Fruit fly (Drosophila melanogaster) whole organism, embryonic: Measurements from ENCODE around the gene Doc2.
A peak's percentile ranks its signal among the peaks of the same experiment; 100 is the strongest.

ENCODE experiments used
- CG12104 ChIP-seq: fragments of 200-800 bp; sonication (Bioruptor generic); optimal IDR thresholded peaks from 3 replicates; lab custom pipeline; 2016; ENCODE audit warnings: missing biosample characterization, missing genetic modification characterization
- CG14050 ChIP-seq: fragments of 200-800 bp; sonication (Bioruptor generic); IDR thresholded peaks from 3 replicates; pipeline ENCODE4 v1.3.6; 2022; ENCODE audit warnings: missing biosample characterization, missing genetic modification characterization
- CG15073 ChIP-seq: fragments of 200-800 bp; sonication (Bioruptor generic); optimal IDR thresholded peaks from 2 replicates; lab custom pipeline; 2016; ENCODE audit warnings: missing biosample characterization, missing genetic modification characterization
- CG1602 ChIP-seq: fragments of 200-800 bp; sonication (Bioruptor generic); optimal IDR thresholded peaks from 3 replicates; lab custom pipeline; 2016; ENCODE audit warnings: missing biosample characterization, missing genetic modification characterization
- CG16815 ChIP-seq: fragments of 200-800 bp; sonication (Bioruptor generic); optimal IDR thresholded peaks from 3 replicates; lab custom pipeline; 2017; ENCODE audit warnings: missing biosample characterization, mild to moderate bottlenecking, missing genetic modification characterization
- CG17328 ChIP-seq: fragments of 200-800 bp; sonication (Bioruptor generic); IDR thresholded peaks from 2 replicates; pipeline ENCODE4 v1.3.6; 2022; ENCODE audit warnings: missing biosample characterization, missing genetic modification characterization
- CG17912 ChIP-seq: fragments of 200-800 bp; sonication (Bioruptor generic); optimal IDR thresholded peaks from 2 replicates; lab custom pipeline; 2018; ENCODE audit warnings: missing biosample characterization, mild to moderate bottlenecking, missing genetic modification characterization
- CG2120 ChIP-seq: fragments of 200-800 bp; sonication (Bioruptor generic); optimal IDR thresholded peaks from 3 replicates; lab custom pipeline; 2016; ENCODE audit warnings: missing biosample characterization, missing genetic modification characterization
- CG32767 ChIP-seq: fragments of 200-800 bp; sonication (Bioruptor generic); IDR thresholded peaks from 2 replicates; pipeline ENCODE4 v1.3.6; 2022; ENCODE audit warnings: missing biosample characterization, missing genetic modification characterization
- CG34224 ChIP-seq: fragments of 200-800 bp; sonication (Bioruptor generic); IDR thresholded peaks from 3 replicates; pipeline ENCODE4 v1.3.6; 2022; ENCODE audit warnings: missing biosample characterization, missing genetic modification characterization; ENCODE audit not compliant: partially characterized antibody
- CG5245 ChIP-seq: fragments of 200-800 bp; sonication (Bioruptor generic); optimal IDR thresholded peaks from 3 replicates; lab custom pipeline; 2016; ENCODE audit warnings: missing biosample characterization, missing genetic modification characterization
- CG6765 ChIP-seq: fragments of 200-800 bp; sonication (Bioruptor generic); optimal IDR thresholded peaks from 3 replicates; lab custom pipeline; 2017; ENCODE audit warnings: missing biosample characterization, mild to moderate bottlenecking, missing genetic modification characterization
- CG7839 ChIP-seq: fragments of 200-800 bp; sonication (Bioruptor generic); optimal IDR thresholded peaks from 3 replicates; lab custom pipeline; 2018; ENCODE audit warnings: missing biosample characterization, mild to moderate bottlenecking, missing genetic modification characterization, moderate library complexity
- CG7987 ChIP-seq: fragments of 200-800 bp; sonication (Bioruptor generic); optimal IDR thresholded peaks from 2 replicates; lab custom pipeline; 2018; ENCODE audit warnings: missing biosample characterization, mild to moderate bottlenecking, missing genetic modification characterization, moderate library complexity
- CG8478 ChIP-seq: fragments of >200 bp; optimal IDR thresholded peaks from 2 replicates; lab custom pipeline; 2018
- CG9215 ChIP-seq: fragments of 200-800 bp; sonication (Bioruptor generic); IDR thresholded peaks from 2 replicates; pipeline ENCODE4 v1.3.6; 2022; ENCODE audit warnings: missing biosample characterization, missing genetic modification characterization
- CG9609 ChIP-seq: fragments of 200-800 bp; sonication (Bioruptor generic); optimal IDR thresholded peaks from 3 replicates; lab custom pipeline; 2016; ENCODE audit warnings: missing biosample characterization, missing genetic modification characterization
- CG9876 ChIP-seq: fragments of 200-800 bp; sonication (Bioruptor generic); optimal IDR thresholded peaks from 2 replicates; lab custom pipeline; 2016; ENCODE audit warnings: missing biosample characterization, missing genetic modification characterization
- Doc2 ChIP-seq: fragments of 200-800 bp; sonication (Bioruptor generic); IDR thresholded peaks from 2 replicates; pipeline ENCODE4 v1.3.6; 2022; ENCODE audit warnings: missing biosample characterization, missing genetic modification characterization
- Doc3 ChIP-seq: fragments of 200-800 bp; sonication (Bioruptor generic); IDR thresholded peaks from 3 replicates; pipeline ENCODE4 v1.3.6; 2022; ENCODE audit warnings: missing biosample characterization, missing genetic modification characterization; ENCODE audit not compliant: partially characterized antibody
- Ets97D ChIP-seq: fragments of 200-800 bp; sonication (Bioruptor generic); optimal IDR thresholded peaks from 3 replicates; lab custom pipeline; 2016; ENCODE audit warnings: missing biosample characterization, missing genetic modification characterization
- HLH3B ChIP-seq: fragments of 200-800 bp; sonication (Bioruptor generic); IDR thresholded peaks from 2 replicates; pipeline ENCODE4 v1.3.6; 2022; ENCODE audit warnings: missing biosample characterization, missing genetic modification characterization
- Hey ChIP-seq: fragments of 200-800 bp; sonication (Bioruptor generic); optimal IDR thresholded peaks from 3 replicates; lab custom pipeline; 2018; ENCODE audit warnings: missing biosample characterization, mild to moderate bottlenecking, missing genetic modification characterization
- Lpt ChIP-seq: fragments of >200 bp; optimal IDR thresholded peaks from 2 replicates; lab custom pipeline; 2018; ENCODE audit warnings: missing biosample characterization, missing genetic modification characterization
- MTF-1 ChIP-seq: fragments of 200-800 bp; sonication (Bioruptor generic); optimal IDR thresholded peaks from 2 replicates; lab custom pipeline; 2018; ENCODE audit warnings: missing biosample characterization, mild to moderate bottlenecking, missing genetic modification characterization, borderline replicate concordance
- NC2α ChIP-seq: fragments of 200-800 bp; sonication (Bioruptor generic); optimal IDR thresholded peaks from 2 replicates; lab custom pipeline; 2016; ENCODE audit warnings: missing biosample characterization, missing genetic modification characterization
- NK7.1 ChIP-seq: fragments of 200-800 bp; sonication (Bioruptor generic); optimal IDR thresholded peaks from 3 replicates; lab custom pipeline; 2016; ENCODE audit warnings: missing biosample characterization, missing genetic modification characterization
- Oaz ChIP-seq: fragments of 200-800 bp; sonication (Bioruptor generic); IDR thresholded peaks from 2 replicates; pipeline ENCODE4 v1.3.6; 2022; ENCODE audit warnings: missing biosample characterization, missing genetic modification characterization
- Sin3A ChIP-seq: fragments of >200 bp; optimal IDR thresholded peaks from 2 replicates; lab custom pipeline; 2018
- Sox102F ChIP-seq: fragments of 200-800 bp; sonication (Bioruptor generic); optimal IDR thresholded peaks from 2 replicates; lab custom pipeline; 2018; ENCODE audit warnings: missing biosample characterization, mild to moderate bottlenecking, missing genetic modification characterization, moderate library complexity
- Sry-δ ChIP-seq: fragments of 200-800 bp; sonication (Bioruptor generic); optimal IDR thresholded peaks from 2 replicates; lab custom pipeline; 2016; ENCODE audit warnings: missing biosample characterization, missing genetic modification characterization
- Xbp1 ChIP-seq: fragments of 200-800 bp; sonication (Bioruptor generic); optimal IDR thresholded peaks from 3 replicates; lab custom pipeline; 2016; ENCODE audit warnings: missing biosample characterization, mild to moderate bottlenecking, missing genetic modification characterization
- btn ChIP-seq: fragments of 200-800 bp; sonication (Bioruptor generic); optimal IDR thresholded peaks from 2 replicates; lab custom pipeline; 2016; ENCODE audit warnings: missing biosample characterization, missing genetic modification characterization
- chif ChIP-seq, 2 experiments: fragments of 200-800 bp; sonication (Bioruptor generic); optimal IDR thresholded peaks; 3 replicates each; lab custom pipeline; 2016; ENCODE audit warnings: missing biosample characterization in 2 of 2, missing genetic modification characterization in 2 of 2
- da ChIP-seq: fragments of 200-800 bp; sonication (Bioruptor generic); optimal IDR thresholded peaks from 2 replicates; lab custom pipeline; 2016; ENCODE audit warnings: missing biosample characterization, missing genetic modification characterization
- danr ChIP-seq: fragments of 200-800 bp; sonication (Bioruptor generic); IDR thresholded peaks from 2 replicates; pipeline ENCODE4 v1.3.6; 2022; ENCODE audit warnings: missing biosample characterization, missing genetic modification characterization
- dm ChIP-seq: fragments of 200-800 bp; sonication (Bioruptor generic); optimal IDR thresholded peaks from 3 replicates; lab custom pipeline; 2016; ENCODE audit warnings: missing biosample characterization, missing genetic modification characterization
- dmrt99B ChIP-seq: fragments of 200-800 bp; sonication (Bioruptor generic); optimal IDR thresholded peaks from 2 replicates; lab custom pipeline; 2018; ENCODE audit warnings: missing biosample characterization, mild to moderate bottlenecking, missing genetic modification characterization, moderate library complexity
- grau ChIP-seq: fragments of 200-800 bp; optimal IDR thresholded peaks from 3 replicates; lab custom pipeline; 2019; ENCODE audit warnings: missing biosample characterization, mild to moderate bottlenecking, missing genetic modification characterization, moderate library complexity
- hbn ChIP-seq: fragments of 200-800 bp; sonication (Bioruptor generic); IDR thresholded peaks from 2 replicates; pipeline ENCODE4 v1.3.6; 2022; ENCODE audit warnings: missing biosample characterization, missing genetic modification characterization; ENCODE audit not compliant: partially characterized antibody
- insv ChIP-seq, 2 experiments: fragments of 200-800 bp; sonication (Bioruptor generic); optimal IDR thresholded peaks; 3 replicates each; lab custom pipeline; 2016 to 2018; ENCODE audit warnings: missing biosample characterization in 2 of 2, missing genetic modification characterization in 2 of 2
- lov ChIP-seq, 2 experiments: fragments of 200-800 bp in 1 of 2; fragments of >200 bp in 1 of 2; sonication (Bioruptor generic) in 1 of 2; IDR thresholded peaks in 1 of 2; optimal IDR thresholded peaks in 1 of 2; 2 replicates in 1 of 2; 3 replicates in 1 of 2; pipeline versions ENCODE4 v1.3.6 to Lab custom; 2017 to 2022; ENCODE audit warnings: missing biosample characterization in 1 of 2, missing genetic modification characterization in 1 of 2
- mam ChIP-seq: fragments of 200-800 bp; sonication (Bioruptor generic); optimal IDR thresholded peaks from 3 replicates; lab custom pipeline; 2016; ENCODE audit warnings: missing biosample characterization, missing genetic modification characterization
- nerfin-1 ChIP-seq: fragments of 200-800 bp; sonication (Bioruptor generic); optimal IDR thresholded peaks from 3 replicates; lab custom pipeline; 2019; ENCODE audit warnings: missing biosample characterization, mild to moderate bottlenecking, missing genetic modification characterization, moderate library complexity
- pita ChIP-seq: fragments of 200-800 bp; sonication (Bioruptor generic); optimal IDR thresholded peaks from 2 replicates; lab custom pipeline; 2017; ENCODE audit warnings: missing biosample characterization, mild to moderate bottlenecking, missing genetic modification characterization
- psq ChIP-seq: fragments of 200-800 bp; sonication (Bioruptor generic); optimal IDR thresholded peaks from 2 replicates; lab custom pipeline; 2017; ENCODE audit warnings: missing biosample characterization, missing genetic modification characterization
- ro ChIP-seq: fragments of 200-800 bp; sonication (Bioruptor generic); IDR thresholded peaks from 2 replicates; pipeline ENCODE4 v1.3.6; 2022; ENCODE audit warnings: missing biosample characterization, missing genetic modification characterization
- sima ChIP-seq: fragments of 200-800 bp; sonication (Bioruptor generic); optimal IDR thresholded peaks from 2 replicates; lab custom pipeline; 2016; ENCODE audit warnings: missing biosample characterization, missing genetic modification characterization
- tll ChIP-seq, 2 experiments: fragments of 200-800 bp in 1 of 2; fragments of >200 bp in 1 of 2; sonication (Bioruptor generic) in 1 of 2; optimal IDR thresholded peaks; 2 replicates each; lab custom pipeline; 2017 to 2019; ENCODE audit warnings: missing biosample characterization in 2 of 2, missing genetic modification characterization in 2 of 2, mild to moderate bottlenecking in 1 of 2, moderate library complexity in 1 of 2
- yki ChIP-seq: fragments of >200 bp; optimal IDR thresholded peaks from 3 replicates; lab custom pipeline; 2018
- z ChIP-seq: fragments of 200-800 bp; sonication (Bioruptor generic); IDR thresholded peaks from 3 replicates; pipeline ENCODE4 v1.3.6; 2022; ENCODE audit warnings: missing biosample characterization, missing genetic modification characterization
- zen2 ChIP-seq: fragments of 200-800 bp; sonication (Bioruptor generic); IDR thresholded peaks from 3 replicates; pipeline ENCODE4 v1.3.6; 2022; ENCODE audit warnings: missing biosample characterization, missing genetic modification characterization; ENCODE audit not compliant: partially characterized antibody

Doc2 gene

DNA sequence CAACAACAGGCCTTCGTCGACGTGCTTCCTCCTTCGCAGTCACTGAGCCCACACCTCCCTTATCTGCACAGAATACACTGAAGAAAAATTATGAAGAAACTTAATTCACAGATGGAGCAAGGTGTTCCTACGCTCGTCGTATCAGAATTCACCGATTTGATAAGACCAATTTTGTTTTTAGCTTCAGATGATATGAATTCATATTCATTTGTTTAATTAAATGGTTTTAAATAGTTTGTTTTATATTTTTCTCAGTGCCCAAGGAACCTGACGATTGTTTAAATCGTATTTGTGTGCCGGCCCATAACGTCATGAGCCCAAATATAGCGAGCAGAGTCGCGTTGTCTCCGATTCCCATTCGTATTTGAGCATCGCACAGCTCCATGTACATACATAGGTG is 4.6 kb upstream of the Doc2 start (continued):
- no peak for TF ChIP-seq CG32767 (GFP tag; lab: Robert Waterston, UW)
- peak; percentile 27; the same call in 1 of the 2 replicates for TF ChIP-seq CG9215 (GFP tag; lab: Robert Waterston, UW)
- TF ChIP-seq CG16815 (GFP tag; lab: Kevin White, UChicago): peak; percentile 75
- peak; percentile 59 for TF ChIP-seq dmrt99B (tag; lab: Kevin White, UChicago)
- no peak for TF ChIP-seq da (GFP tag; lab: Kevin White, UChicago)
- peak; percentile 58 for TF ChIP-seq CG9609 (GFP tag; lab: Kevin White, UChicago)
- TF ChIP-seq Hey (tag; lab: Kevin White, UChicago): no peak
- TF ChIP-seq CG5245 (GFP tag; lab: Kevin White, UChicago): peak; percentile 45
- TF ChIP-seq Sin3A (lab: Kevin White, UChicago): no peak
- peak; percentile 37; the same call in 1 of the 2 replicates for TF ChIP-seq ro (GFP tag; lab: Robert Waterston, UW)
- TF ChIP-seq CG17912: no peak
- no peak for TF ChIP-seq z (GFP tag; lab: Robert Waterston, UW)
- TF ChIP-seq danr (GFP tag; lab: Robert Waterston, UW): no peak
- peak; percentile 60 for TF ChIP-seq CG2120 (GFP tag; lab: Kevin White, UChicago)
- peak; percentile 17 for TF ChIP-seq psq (GFP tag; lab: Kevin White, UChicago)
- peak; percentile 66 for TF ChIP-seq CG17328
- peak; percentile 35 for TF ChIP-seq CG12104 (GFP tag; lab: Kevin White, UChicago)
- peak; percentile 60 for TF ChIP-seq NC2α (GFP tag; lab: Kevin White, UChicago)
- peak; percentile 5 for TF ChIP-seq Ets97D
- no peak for TF ChIP-seq CG15073
- peak; percentile 54 to 85 for TF ChIP-seq chif (GFP tag; optimal IDR thresholded peaks at IDR 0.05; lab: Kevin White, UChicago)
- peak; percentile 51 for TF ChIP-seq Sox102F (GFP tag; lab: Kevin White, UChicago)
- no peak for TF ChIP-seq insv (GFP tag; optimal IDR thresholded peaks at IDR 0.05; lab: Kevin White, UChicago)
- TF ChIP-seq mam (GFP tag; lab: Kevin White, UChicago): peak; percentile 38
- TF ChIP-seq Doc3 (GFP tag; lab: Robert Waterston, UW): no peak
- TF ChIP-seq NK7.1 (GFP tag; lab: Kevin White, UChicago): peak; percentile 41
- no peak for TF ChIP-seq hbn (GFP tag; lab: Robert Waterston, UW)
- TF ChIP-seq CG7839 (tag; lab: Kevin White, UChicago): peak; percentile 75
- no peak for TF ChIP-seq lov (optimal IDR thresholded peaks at IDR 0.05; lab: Kevin White, UChicago)
- TF ChIP-seq lov (GFP tag; IDR thresholded peaks at IDR 0.05; lab: Robert Waterston, UW): peak; percentile 62; the same call in 1 of the 3 replicates
- no peak for TF ChIP-seq Doc2 (GFP tag; lab: Robert Waterston, UW)
- no peak for TF ChIP-seq CG6765
- peak; percentile 74 for TF ChIP-seq CG1602 (GFP tag; lab: Kevin White, UChicago)
- TF ChIP-seq dm (GFP tag; lab: Kevin White, UChicago): peak; percentile 13
- peak; percentile 20 for TF ChIP-seq Sry-δ
- no peak for TF ChIP-seq CG9876 (GFP tag; lab: Kevin White, UChicago)
- peak; percentile 19 for TF ChIP-seq sima (GFP tag; lab: Kevin White, UChicago)
- 0 out of 3 replicates have a peak, but pooled peaks have one; percentile 12 for TF ChIP-seq CG14050 (GFP tag; lab: Robert Waterston, UW)
- no peak for TF ChIP-seq CG7987
- TF ChIP-seq grau (tag; lab: Kevin White, UChicago): peak; percentile 70
- no peak for TF ChIP-seq yki
- TF ChIP-seq Xbp1 (GFP tag; lab: Kevin White, UChicago): peak; percentile 67
- TF ChIP-seq CG8478 (lab: Kevin White, UChicago): no peak
- peak; percentile 63 for TF ChIP-seq btn (GFP tag; lab: Kevin White, UChicago)
- TF ChIP-seq nerfin-1 (tag; lab: Kevin White, UChicago): peak; percentile 53
- TF ChIP-seq Lpt (GFP tag; lab: Kevin White, UChicago): no peak
- no peak for TF ChIP-seq zen2
- TF ChIP-seq MTF-1 (GFP tag; lab: Kevin White, UChicago): no peak
- no peak for TF ChIP-seq HLH3B
- peak in 1 of 2 experiments; percentile 77 for TF ChIP-seq tll (GFP tag; optimal IDR thresholded peaks at IDR 0.05; lab: Kevin White, UChicago)
- no peak for TF ChIP-seq Oaz (GFP tag; lab: Robert Waterston, UW)
- TF ChIP-seq pita: no peak
- TF ChIP-seq CG34224 (GFP tag; lab: Robert Waterston, UW): no peak
